Fruit fly (Drosophila melanogaster) whole organism, embryonic: ENCODE measurements around the gene CG14079.

Experiments
- Atf3 ChIP-seq: fragments of 200-800 bp; sonication (Bioruptor generic); optimal IDR thresholded peaks from 3 replicates; lab custom pipeline; 2016; ENCODE audit warnings: missing biosample characterization, missing genetic modification characterization
- B-H1 ChIP-seq: fragments of 200-800 bp; sonication (Bioruptor generic); IDR thresholded peaks from 3 replicates; pipeline ENCODE4 v1.3.6; 2022; ENCODE audit warnings: missing biosample characterization, missing genetic modification characterization
- CG12236 ChIP-seq: fragments of 200-800 bp; sonication (Bioruptor generic); optimal IDR thresholded peaks from 2 replicates; lab custom pipeline; 2016; ENCODE audit warnings: missing biosample characterization, missing genetic modification characterization
- CG12769 ChIP-seq: fragments of 200-800 bp; sonication (Bioruptor generic); optimal IDR thresholded peaks from 2 replicates; lab custom pipeline; 2019; ENCODE audit warnings: missing biosample characterization, mild to moderate bottlenecking, missing genetic modification characterization, moderate library complexity
- CG14710 ChIP-seq: fragments of 200-800 bp; sonication (Bioruptor generic); optimal IDR thresholded peaks from 3 replicates; lab custom pipeline; 2019; ENCODE audit warnings: missing biosample characterization, mild to moderate bottlenecking, missing genetic modification characterization, moderate library complexity
- CG17829 ChIP-seq: fragments of 200-800 bp; optimal IDR thresholded peaks from 2 replicates; lab custom pipeline; 2019; ENCODE audit warnings: missing biosample characterization, mild to moderate bottlenecking, missing genetic modification characterization, moderate library complexity
- CG1832 ChIP-seq: fragments of 200-800 bp; sonication (Bioruptor generic); optimal IDR thresholded peaks from 2 replicates; lab custom pipeline; 2017; ENCODE audit warnings: missing biosample characterization, mild to moderate bottlenecking, missing genetic modification characterization, inconsistent platforms
- CG2129 ChIP-seq: fragments of 200-800 bp; sonication (Bioruptor generic); IDR thresholded peaks from 2 replicates; pipeline ENCODE4 v1.3.6; 2022; ENCODE audit warnings: missing biosample characterization, missing genetic modification characterization; ENCODE audit not compliant: partially characterized antibody
- CG2202 ChIP-seq: fragments of 200-800 bp; sonication (Bioruptor generic); optimal IDR thresholded peaks from 2 replicates; lab custom pipeline; 2018; ENCODE audit warnings: missing biosample characterization, mild to moderate bottlenecking, missing genetic modification characterization
- CG2678 ChIP-seq: fragments of 200-800 bp; sonication (Bioruptor generic); optimal IDR thresholded peaks from 3 replicates; lab custom pipeline; 2019; ENCODE audit warnings: missing biosample characterization, mild to moderate bottlenecking, missing genetic modification characterization, moderate library complexity
- CG2889 ChIP-seq: fragments of 200-800 bp; sonication (Bioruptor generic); IDR thresholded peaks from 3 replicates; pipeline ENCODE4 v1.3.6; 2022; ENCODE audit warnings: missing biosample characterization, missing genetic modification characterization
- CG31441 ChIP-seq: fragments of 200-800 bp; sonication (Bioruptor generic); IDR thresholded peaks from 2 replicates; pipeline ENCODE4 v1.3.6; 2022; ENCODE audit warnings: missing biosample characterization, missing genetic modification characterization
- CG32767 ChIP-seq: fragments of 200-800 bp; sonication (Bioruptor generic); IDR thresholded peaks from 2 replicates; pipeline ENCODE4 v1.3.6; 2022; ENCODE audit warnings: missing biosample characterization, missing genetic modification characterization
- CG3281 ChIP-seq: fragments of 200-800 bp; sonication (Bioruptor generic); optimal IDR thresholded peaks from 3 replicates; lab custom pipeline; 2017; ENCODE audit warnings: missing biosample characterization, mild to moderate bottlenecking, missing genetic modification characterization
- CG3407 ChIP-seq: fragments of 200-800 bp; sonication (Bioruptor generic); optimal IDR thresholded peaks from 2 replicates; lab custom pipeline; 2018; ENCODE audit warnings: missing biosample characterization, mild to moderate bottlenecking, missing genetic modification characterization
- CG34224 ChIP-seq: fragments of 200-800 bp; sonication (Bioruptor generic); IDR thresholded peaks from 3 replicates; pipeline ENCODE4 v1.3.6; 2022; ENCODE audit warnings: missing biosample characterization, missing genetic modification characterization; ENCODE audit not compliant: partially characterized antibody
- CG3995 ChIP-seq: fragments of 200-800 bp; sonication (Bioruptor generic); optimal IDR thresholded peaks from 3 replicates; lab custom pipeline; 2016; ENCODE audit warnings: missing biosample characterization, missing genetic modification characterization
- CG42726 ChIP-seq: fragments of 200-800 bp; sonication (Bioruptor generic); IDR thresholded peaks from 2 replicates; pipeline ENCODE4 v1.3.6; 2022; ENCODE audit warnings: missing biosample characterization, missing genetic modification characterization; ENCODE audit not compliant: partially characterized antibody
- CG4328 ChIP-seq: fragments of 200-800 bp; sonication (Bioruptor generic); optimal IDR thresholded peaks from 3 replicates; lab custom pipeline; 2017; ENCODE audit warnings: missing biosample characterization, missing genetic modification reagents, missing genetic modification characterization
- CG8478 ChIP-seq: fragments of >200 bp; optimal IDR thresholded peaks from 2 replicates; lab custom pipeline; 2018
- CG9215 ChIP-seq: fragments of 200-800 bp; sonication (Bioruptor generic); IDR thresholded peaks from 2 replicates; pipeline ENCODE4 v1.3.6; 2022; ENCODE audit warnings: missing biosample characterization, missing genetic modification characterization
- D19B ChIP-seq: fragments of 200-800 bp; sonication (Bioruptor generic); optimal IDR thresholded peaks from 2 replicates; lab custom pipeline; 2017; ENCODE audit warnings: missing biosample characterization, mild to moderate bottlenecking, missing genetic modification characterization
- Dfd ChIP-seq, 2 experiments: fragments of >200 bp; optimal IDR thresholded peaks; 2 replicates each; lab custom pipeline; 2017; ENCODE audit warnings: missing biosample characterization in 2 of 2, missing genetic modification characterization in 2 of 2
- Eip74EF ChIP-seq, 2 experiments: fragments of 200-800 bp in 1 of 2; fragments of >200 bp in 1 of 2; sonication (Bioruptor generic) in 1 of 2; optimal IDR thresholded peaks; 2 replicates each; lab custom pipeline; 2017 to 2019; ENCODE audit warnings: missing biosample characterization in 2 of 2, missing genetic modification characterization in 2 of 2, mild to moderate bottlenecking in 1 of 2, moderate library complexity in 1 of 2
- Fer1 ChIP-seq: fragments of 200-800 bp; sonication (Bioruptor generic); optimal IDR thresholded peaks from 2 replicates; lab custom pipeline; 2017; ENCODE audit warnings: missing biosample characterization, mild to moderate bottlenecking, missing genetic modification characterization
- Gsc ChIP-seq: fragments of 200-800 bp; sonication (Bioruptor generic); IDR thresholded peaks from 2 replicates; pipeline ENCODE4 v1.3.6; 2022; ENCODE audit warnings: missing biosample characterization, missing genetic modification characterization
- HHEX ChIP-seq: fragments of 200-800 bp; sonication (Bioruptor generic); optimal IDR thresholded peaks from 3 replicates; lab custom pipeline; 2017; ENCODE audit warnings: missing biosample characterization, mild to moderate bottlenecking, missing genetic modification characterization, missing genetic modification reagents
- Optix ChIP-seq: fragments of 200-800 bp; sonication (Bioruptor generic); IDR thresholded peaks from 3 replicates; pipeline ENCODE4 v1.3.6; 2022; ENCODE audit warnings: missing biosample characterization, missing genetic modification characterization
- PHDP ChIP-seq: fragments of 200-800 bp; sonication (Bioruptor generic); optimal IDR thresholded peaks from 3 replicates; lab custom pipeline; 2018; ENCODE audit warnings: missing biosample characterization, mild to moderate bottlenecking, missing genetic modification characterization, moderate library complexity
- Ravus ChIP-seq: fragments of 200-800 bp; sonication (Bioruptor generic); IDR thresholded peaks from 2 replicates; pipeline ENCODE4 v1.3.6; 2022; ENCODE audit warnings: missing biosample characterization, missing genetic modification characterization
- Scr ChIP-seq: fragments of 200-800 bp; sonication (Bioruptor generic); IDR thresholded peaks from 2 replicates; pipeline ENCODE4 v1.3.6; 2022; ENCODE audit warnings: missing biosample characterization, missing genetic modification characterization; ENCODE audit not compliant: partially characterized antibody
- TFAM ChIP-seq: fragments of 200-800 bp; sonication (Bioruptor generic); optimal IDR thresholded peaks from 2 replicates; lab custom pipeline; 2017; ENCODE audit warnings: missing biosample characterization, missing genetic modification characterization, inconsistent platforms
- br ChIP-seq: fragments of >200 bp; optimal IDR thresholded peaks from 2 replicates; lab custom pipeline; 2017
- her ChIP-seq: fragments of 200-800 bp; sonication (Bioruptor generic); optimal IDR thresholded peaks from 2 replicates; lab custom pipeline; 2016; ENCODE audit warnings: missing biosample characterization, missing genetic modification characterization
- jing ChIP-seq: fragments of 200-800 bp; sonication (Bioruptor generic); optimal IDR thresholded peaks from 2 replicates; lab custom pipeline; 2018; ENCODE audit warnings: missing biosample characterization, mild to moderate bottlenecking, missing genetic modification characterization
- lov ChIP-seq, 2 experiments: fragments of 200-800 bp in 1 of 2; fragments of >200 bp in 1 of 2; sonication (Bioruptor generic) in 1 of 2; IDR thresholded peaks in 1 of 2; optimal IDR thresholded peaks in 1 of 2; 2 replicates in 1 of 2; 3 replicates in 1 of 2; pipeline versions ENCODE4 v1.3.6 to Lab custom; 2017 to 2022; ENCODE audit warnings: missing biosample characterization in 1 of 2, missing genetic modification characterization in 1 of 2
- nau ChIP-seq: fragments of 200-800 bp; sonication (Bioruptor generic); optimal IDR thresholded peaks from 3 replicates; lab custom pipeline; 2017; ENCODE audit warnings: missing biosample characterization, mild to moderate bottlenecking, missing genetic modification characterization, missing genetic modification reagents
- otp ChIP-seq: fragments of 200-800 bp; sonication (Bioruptor generic); IDR thresholded peaks from 3 replicates; pipeline ENCODE4, ENCODE4 v1.3.6; 2022; ENCODE audit warnings: missing biosample characterization, missing genetic modification characterization
- pros ChIP-seq: fragments of 200-800 bp; sonication (Bioruptor generic); optimal IDR thresholded peaks from 3 replicates; lab custom pipeline; 2019; ENCODE audit warnings: missing biosample characterization, mild to moderate bottlenecking, missing genetic modification characterization, moderate library complexity
- ranshi ChIP-seq: fragments of 200-800 bp; sonication (Bioruptor generic); IDR thresholded peaks from 2 replicates; pipeline ENCODE4 v1.3.6; 2022; ENCODE audit warnings: missing biosample characterization, missing genetic modification characterization
- sna ChIP-seq: fragments of 200-800 bp; sonication (Bioruptor generic); IDR thresholded peaks from 2 replicates; pipeline ENCODE4 v1.3.6; 2022; ENCODE audit warnings: missing biosample characterization, missing genetic modification characterization; ENCODE audit not compliant: partially characterized antibody
- stwl ChIP-seq: fragments of 200-800 bp; sonication (Bioruptor generic); optimal IDR thresholded peaks from 3 replicates; lab custom pipeline; 2018; ENCODE audit warnings: missing biosample characterization, mild to moderate bottlenecking, missing genetic modification characterization, moderate library complexity
- trem ChIP-seq: fragments of 200-800 bp; optimal IDR thresholded peaks from 3 replicates; lab custom pipeline; 2019; ENCODE audit warnings: missing biosample characterization, mild to moderate bottlenecking, missing genetic modification characterization, moderate library complexity
- wdn ChIP-seq: fragments of 200-800 bp; sonication (Bioruptor generic); IDR thresholded peaks from 2 replicates; pipeline ENCODE4 v1.3.6; 2022; ENCODE audit warnings: missing biosample characterization, missing genetic modification characterization
- wek ChIP-seq: fragments of 200-800 bp; sonication (Bioruptor generic); optimal IDR thresholded peaks from 3 replicates; lab custom pipeline; 2018; ENCODE audit warnings: missing biosample characterization, mild to moderate bottlenecking, missing genetic modification characterization, moderate library complexity
- zen2 ChIP-seq: fragments of 200-800 bp; sonication (Bioruptor generic); IDR thresholded peaks from 3 replicates; pipeline ENCODE4 v1.3.6; 2022; ENCODE audit warnings: missing biosample characterization, missing genetic modification characterization; ENCODE audit not compliant: partially characterized antibody
- zfh1 ChIP-seq: fragments of 200-800 bp; sonication (Bioruptor generic); IDR thresholded peaks from 3 replicates; pipeline ENCODE4 v1.3.6; 2022; ENCODE audit warnings: missing biosample characterization, missing genetic modification characterization

The CG14079 gene

DNA sequence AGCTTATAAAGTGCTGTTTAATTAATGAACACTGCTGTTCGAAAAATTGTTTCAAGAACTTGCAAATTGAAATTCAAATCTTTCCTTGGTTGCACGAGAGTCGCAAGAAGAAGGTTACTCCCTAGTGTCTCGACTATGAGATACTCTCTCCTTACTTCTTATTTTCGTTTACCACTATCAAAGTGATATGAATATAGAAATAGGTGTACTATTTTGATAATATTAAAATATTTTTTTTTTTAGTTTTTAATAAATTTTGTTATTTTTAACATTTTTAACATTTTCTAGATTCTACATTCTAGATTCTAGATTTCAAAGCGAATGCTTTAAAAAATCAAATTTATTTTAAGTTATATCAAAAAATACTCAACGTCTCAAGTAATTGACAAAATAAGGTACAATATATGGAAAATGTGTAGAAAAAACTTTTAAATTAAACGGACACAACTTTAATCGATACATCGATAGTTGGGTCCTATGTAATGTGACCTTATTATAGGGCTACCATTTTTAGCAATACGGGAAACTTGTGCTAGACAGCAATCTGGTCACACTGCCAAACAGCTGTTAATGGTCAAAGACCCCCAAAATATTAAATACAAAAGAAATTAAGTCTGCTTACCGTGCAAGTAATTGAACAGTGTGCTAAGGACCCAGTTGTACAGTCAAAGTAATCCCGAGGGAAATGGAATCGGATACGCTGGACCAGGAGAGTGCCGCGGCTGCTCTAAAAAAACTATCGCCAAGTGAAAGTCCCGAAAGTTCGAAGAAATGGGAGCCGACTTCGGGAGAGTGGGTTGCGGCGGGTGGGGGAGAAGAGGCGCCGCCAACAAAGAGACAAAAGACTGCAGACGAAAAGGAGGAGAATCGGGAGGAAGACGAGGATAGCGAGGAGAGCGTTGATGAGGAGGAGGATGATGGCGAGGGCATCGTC lies 5.4 kb upstream of the CG14079 start, which contains the start of gene MESR6 (continued):
- TF ChIP-seq CG12769 (tag; lab: Kevin White, UChicago), result peak; percentile 8
- no peak for TF ChIP-seq otp
- TF ChIP-seq br (lab: Kevin White, UChicago), result no peak
- TF ChIP-seq CG1832 (GFP tag; lab: Kevin White, UChicago), result no peak
- no peak for TF ChIP-seq Fer1
- TF ChIP-seq CG4328 (GFP tag; lab: Kevin White, UChicago), result no peak
- peak; percentile 69 for TF ChIP-seq CG14710 (tag; lab: Kevin White, UChicago)
- TF ChIP-seq Dfd (GFP tag; optimal IDR thresholded peaks at IDR 0.05; lab: Kevin White, UChicago), result no peak
- TF ChIP-seq CG2889, result no peak
- TF ChIP-seq Gsc (GFP tag; lab: Robert Waterston, UW), result no peak
- peak; percentile 92 for TF ChIP-seq CG34224
- no peak for TF ChIP-seq lov (optimal IDR thresholded peaks at IDR 0.05; lab: Kevin White, UChicago)
- no peak for TF ChIP-seq lov (GFP tag; IDR thresholded peaks at IDR 0.05; lab: Robert Waterston, UW)
- no peak for TF ChIP-seq CG3407
- peak; percentile 58 for TF ChIP-seq CG2129 (GFP tag; lab: Robert Waterston, UW)
- TF ChIP-seq CG8478, result no peak
- TF ChIP-seq Atf3, result no peak
- no peak for TF ChIP-seq CG12236 (GFP tag; lab: Kevin White, UChicago)
- TF ChIP-seq CG31441, result peak; percentile 28; the same call in 1 of the 2 replicates
- TF ChIP-seq HHEX, result peak; percentile 37
- no peak for TF ChIP-seq CG3995 (GFP tag; lab: Kevin White, UChicago)
- TF ChIP-seq CG2678, result peak; percentile 33
- 0 out of 2 replicates have a peak, but pooled peaks have one; percentile 44 for TF ChIP-seq CG32767
- peak; percentile 75 for TF ChIP-seq trem (tag; lab: Kevin White, UChicago)
- TF ChIP-seq jing (GFP tag; lab: Kevin White, UChicago), result no peak
- TF ChIP-seq CG17829 (tag; lab: Kevin White, UChicago), result peak; percentile 22
- peak; percentile 84 for TF ChIP-seq Scr (GFP tag; lab: Robert Waterston, UW)
- TF ChIP-seq wdn (GFP tag; lab: Robert Waterston, UW), result no peak
- no peak for TF ChIP-seq Optix
- TF ChIP-seq B-H1, result no peak
- TF ChIP-seq stwl (tag; lab: Kevin White, UChicago), result peak; percentile 95
- TF ChIP-seq CG3281, result peak; percentile 47
- TF ChIP-seq nau (GFP tag; lab: Kevin White, UChicago), result no peak
- TF ChIP-seq Ravus (GFP tag; lab: Robert Waterston, UW), result no peak; the same call in 1 of the 2 replicates
- TF ChIP-seq PHDP, result peak; percentile 29
- TF ChIP-seq CG9215 (GFP tag; lab: Robert Waterston, UW), result no peak
- no peak for TF ChIP-seq wek (GFP tag; lab: Kevin White, UChicago)
- peak; percentile 43; the same call in 1 of the 2 replicates for TF ChIP-seq CG42726 (GFP tag; lab: Robert Waterston, UW)
- TF ChIP-seq zen2, result no peak; the same call in 2 of the 3 replicates
- no peak for TF ChIP-seq CG2202 (tag; lab: Kevin White, UChicago)
- peak; percentile 51; the same call in 1 of the 2 replicates for TF ChIP-seq ranshi (GFP tag; lab: Robert Waterston, UW)
- TF ChIP-seq TFAM (GFP tag; lab: Kevin White, UChicago), result no peak
- peak; percentile 75 for TF ChIP-seq sna (GFP tag; lab: Robert Waterston, UW)
- TF ChIP-seq zfh1 (GFP tag; lab: Robert Waterston, UW), result no peak; the same call in 2 of the 3 replicates
- no peak for TF ChIP-seq Eip74EF (GFP tag; optimal IDR thresholded peaks at IDR 0.05; lab: Kevin White, UChicago)
- no peak for TF ChIP-seq her (GFP tag; lab: Kevin White, UChicago)
- TF ChIP-seq D19B (GFP tag; lab: Kevin White, UChicago), result peak; percentile 55
- TF ChIP-seq pros, result no peak
